Worm (Caenorhabditis elegans) whole organism, L3 larva: ENCODE results near the gene clec-228.

Experiments
- nhr-23 ChIP-seq: fragments of 150-350 bp; optimal IDR thresholded peaks from 2 replicates; lab custom pipeline; 2014; ENCODE audit warnings: missing biosample characterization, missing genetic modification reagents, missing genetic modification characterization
- pqm-1 ChIP-seq: fragments of 150-350 bp; optimal IDR thresholded peaks from 2 replicates; lab custom pipeline; 2017; ENCODE audit warnings: missing biosample characterization, missing genetic modification characterization, inconsistent platforms

Gene clec-228

ce11 chrV:15290995-15291394, 48.3 kb downstream of the clec-228 start, which contains the start of gene cyp-34A2:
TSS of gene cyp-34A2 (minus strand) at chrV:15291095.
- TF ChIP-seq pqm-1 (tag; lab: Kevin White, UChicago) = peak; percentile 0
- no peak for TF ChIP-seq nhr-23 (tag; lab: Kevin White, UChicago)
